Worm (Caenorhabditis elegans) whole organism, early embryonic: ENCODE results near the gene tsp-10.

Experiments
- B0310.2 ChIP-seq: sonication (generic microtip); optimal IDR thresholded peaks from 2 replicates; lab custom pipeline; 2016; ENCODE audit warnings: mild to moderate bottlenecking, missing genetic modification characterization, missing compliant biosample characterization
- aly-1 ChIP-seq: sonication (generic microtip); optimal IDR thresholded peaks from 2 replicates; lab custom pipeline; 2016; ENCODE audit warnings: missing genetic modification characterization, missing compliant biosample characterization
- ama-1 ChIP-seq: fragments of 150-350 bp; optimal IDR thresholded peaks from 2 replicates; lab custom pipeline; 2014
- ceh-13 ChIP-seq: fragments of 200-800 bp; sonication (Bioruptor generic); optimal IDR thresholded peaks from 2 replicates; lab custom pipeline; 2018; ENCODE audit warnings: mild to moderate bottlenecking, missing genetic modification characterization, missing compliant biosample characterization
- ceh-36 ChIP-seq: sonication (generic microtip); optimal IDR thresholded peaks from 2 replicates; lab custom pipeline; 2016; ENCODE audit warnings: missing genetic modification characterization, inconsistent platforms, missing compliant biosample characterization
- ets-7 ChIP-seq: sonication (generic microtip); optimal IDR thresholded peaks from 2 replicates; lab custom pipeline; 2016; ENCODE audit warnings: missing genotype, missing genetic modification characterization, missing compliant biosample characterization
- flt-1 ChIP-seq: fragments of 200-800 bp; sonication (Bioruptor generic); IDR thresholded peaks from 2 replicates; pipeline ENCODE4 v1.3.6; 2022; ENCODE audit warnings: missing genetic modification characterization, missing compliant biosample characterization
- hmg-4 ChIP-seq: fragments of 200-800 bp; sonication (Bioruptor generic); optimal IDR thresholded peaks from 2 replicates; lab custom pipeline; 2018; ENCODE audit warnings: mild to moderate bottlenecking, missing genetic modification characterization, missing compliant biosample characterization
- hnd-1 ChIP-seq: sonication (generic microtip); optimal IDR thresholded peaks from 2 replicates; lab custom pipeline; 2016; ENCODE audit warnings: missing genetic modification characterization, missing compliant biosample characterization
- scrt-1 ChIP-seq: fragments of 200-800 bp; sonication (Bioruptor generic); IDR thresholded peaks from 2 replicates; pipeline ENCODE4 v1.3.6; 2022; ENCODE audit warnings: missing genetic modification characterization, missing compliant biosample characterization
- sea-1 ChIP-seq: fragments of 200-800 bp; sonication (Bioruptor generic); conservative IDR thresholded peaks from 2 replicates; pipeline ENCODE4 v1.3.6; 2022; ENCODE audit warnings: missing genetic modification characterization, missing compliant biosample characterization
- tbx-11 ChIP-seq: fragments of 200-800 bp; sonication (Bioruptor generic); IDR thresholded peaks from 2 replicates; pipeline ENCODE4 v1.3.6; 2022; ENCODE audit warnings: missing genetic modification characterization, missing compliant biosample characterization
- tbx-37 ChIP-seq: fragments of 200-800 bp; sonication (Bioruptor generic); conservative IDR thresholded peaks from 2 replicates; pipeline ENCODE4 v1.3.6; 2022; ENCODE audit warnings: missing genetic modification reagents, missing genetic modification characterization, missing compliant biosample characterization

DNA sequence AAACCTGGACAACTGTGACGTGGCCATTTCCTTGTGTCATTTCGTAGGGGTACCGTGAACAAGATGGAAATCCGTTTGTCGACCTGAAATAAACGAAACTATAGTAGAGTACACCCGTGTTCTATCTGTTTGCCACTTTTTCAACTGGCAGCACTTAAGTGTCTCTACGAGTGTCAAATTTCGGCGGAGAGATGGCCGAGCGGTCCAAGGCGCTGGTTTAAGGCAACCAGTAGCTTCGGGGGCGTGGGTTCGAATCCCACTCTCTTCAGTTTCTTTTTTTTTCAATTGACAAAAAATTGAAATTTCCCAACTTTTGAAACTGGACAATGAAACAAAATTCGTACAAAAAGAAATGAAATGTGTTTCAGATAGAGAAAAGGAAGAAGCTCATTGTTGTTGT lies 3.2 kb downstream of the tsp-10 start:
- TF ChIP-seq hnd-1 (tag; lab: Kevin White, UChicago) (peak; percentile 2), hmg-4 (GFP tag; lab: Kevin White, UChicago) (peak; percentile 36), flt-1 (GFP tag; lab: Robert Waterston, UW) (0 out of 2 replicates have a peak, but pooled peaks have one; percentile 14), ceh-13 (GFP tag; lab: Kevin White, UChicago) (no peak), ama-1 (lab: Kevin White, UChicago) (no peak), tbx-11 (0 out of 2 replicates have a peak, but pooled peaks have one; percentile 49), sea-1 (no peak; the same call in 1 of the 2 replicates), scrt-1 (no peak), B0310.2 (no peak), tbx-37 (GFP tag; lab: Robert Waterston, UW) (peak; percentile 62), aly-1 (tag; lab: Kevin White, UChicago) (no peak), ceh-36 (tag; lab: Kevin White, UChicago) (no peak), ets-7 (tag; lab: Kevin White, UChicago) (no peak)
